Worm (Caenorhabditis elegans) whole organism, L2 larva: ENCODE data around the gene Y62F5A.9.

Experiments
- C34F6.9 ChIP-seq: fragments of 150-350 bp; optimal IDR thresholded peaks from 2 replicates; lab custom pipeline; 2014; ENCODE audit warnings: missing biosample characterization, missing genetic modification characterization
- F13H6.1 ChIP-seq: sonication (generic microtip); optimal IDR thresholded peaks from 2 replicates; lab custom pipeline; 2016; ENCODE audit warnings: missing genetic modification characterization, missing compliant biosample characterization
- R02D3.7 ChIP-seq: fragments of 150-350 bp; optimal IDR thresholded peaks from 2 replicates; lab custom pipeline; 2014; ENCODE audit warnings: missing biosample characterization, missing genetic modification characterization
- Y55F3AM.14 ChIP-seq: fragments of 200-800 bp; sonication (Bioruptor generic); optimal IDR thresholded peaks from 2 replicates; lab custom pipeline; 2018; ENCODE audit warnings: mild to moderate bottlenecking, missing genetic modification characterization, missing compliant biosample characterization
- ZK546.5 ChIP-seq: sonication (generic microtip); optimal IDR thresholded peaks from 2 replicates; lab custom pipeline; 2017; ENCODE audit warnings: missing biosample characterization, missing genetic modification characterization
- alr-1 ChIP-seq: fragments of 150-350 bp; optimal IDR thresholded peaks from 2 replicates; lab custom pipeline; 2014; ENCODE audit warnings: missing biosample characterization, missing genetic modification characterization
- aly-2 ChIP-seq: fragments of 150-350 bp; optimal IDR thresholded peaks from 2 replicates; lab custom pipeline; 2014; ENCODE audit warnings: missing biosample characterization, missing genetic modification characterization
- ama-1 ChIP-seq: fragments of 150-350 bp; optimal IDR thresholded peaks from 2 replicates; lab custom pipeline; 2018; ENCODE audit warnings: inconsistent platforms
- blmp-1 ChIP-seq: sonication (generic microtip); optimal IDR thresholded peaks from 2 replicates; lab custom pipeline; 2017; ENCODE audit warnings: missing genetic modification characterization, mild to moderate bottlenecking, missing compliant biosample characterization, antibody characterized with exemption, moderate library complexity; ENCODE audit not compliant: insufficient read depth
- ceh-16 ChIP-seq: fragments of 150-350 bp; optimal IDR thresholded peaks from 2 replicates; lab custom pipeline; 2014; ENCODE audit warnings: missing biosample characterization, missing genetic modification characterization
- ceh-82 ChIP-seq: fragments of 150-350 bp; optimal IDR thresholded peaks from 2 replicates; lab custom pipeline; 2014; ENCODE audit warnings: missing biosample characterization, missing genetic modification characterization
- crh-2 ChIP-seq: sonication (generic microtip); optimal IDR thresholded peaks from 2 replicates; lab custom pipeline; 2017; ENCODE audit warnings: missing biosample characterization, missing genetic modification characterization
- egl-27 ChIP-seq: sonication (generic microtip); optimal IDR thresholded peaks from 3 replicates; lab custom pipeline; 2017; ENCODE audit warnings: missing biosample characterization, missing genetic modification reagents, missing genetic modification characterization
- elt-1 ChIP-seq: fragments of 150-350 bp; optimal IDR thresholded peaks from 2 replicates; lab custom pipeline; 2014; ENCODE audit warnings: missing biosample characterization, missing genetic modification characterization
- elt-3 ChIP-seq: sonication (generic microtip); optimal IDR thresholded peaks from 2 replicates; lab custom pipeline; 2017; ENCODE audit warnings: missing biosample characterization, missing genetic modification characterization
- fos-1 ChIP-seq: fragments of 150-350 bp; optimal IDR thresholded peaks from 2 replicates; lab custom pipeline; 2014; ENCODE audit warnings: missing biosample characterization, missing genetic modification characterization
- gmeb-1 ChIP-seq: fragments of 150-350 bp; optimal IDR thresholded peaks from 2 replicates; lab custom pipeline; 2014; ENCODE audit warnings: missing biosample characterization, missing genetic modification characterization
- lin-11 ChIP-seq: fragments of 150-350 bp; sonication (generic microtip); optimal IDR thresholded peaks from 2 replicates; lab custom pipeline; 2014; ENCODE audit warnings: missing biosample characterization, missing genetic modification characterization, inconsistent platforms, mixed read lengths
- lin-13 ChIP-seq: fragments of 150-350 bp; optimal IDR thresholded peaks from 2 replicates; lab custom pipeline; 2014; ENCODE audit warnings: missing biosample characterization, missing genetic modification reagents, missing genetic modification characterization
- lin-39 ChIP-seq: fragments of 150-350 bp; optimal IDR thresholded peaks from 2 replicates; lab custom pipeline; 2014; ENCODE audit warnings: missing biosample characterization, missing genetic modification reagents, missing genetic modification characterization
- lsy-2 ChIP-seq, 2 experiments: fragments of 150-350 bp in 1 of 2; sonication (generic microtip) in 1 of 2; optimal IDR thresholded peaks; 2 replicates each; lab custom pipeline; 2014 to 2017; ENCODE audit warnings: missing biosample characterization in 2 of 2, missing genetic modification characterization in 2 of 2
- mab-5 ChIP-seq: fragments of 150-350 bp; optimal IDR thresholded peaks from 2 replicates; lab custom pipeline; 2014; ENCODE audit warnings: missing biosample characterization, missing genetic modification characterization
- mbf-1 ChIP-seq: sonication (generic microtip); optimal IDR thresholded peaks from 2 replicates; lab custom pipeline; 2017; ENCODE audit warnings: missing biosample characterization, missing genetic modification characterization
- mdl-1 ChIP-seq, 2 experiments: fragments of 150-350 bp in 1 of 2; sonication (generic microtip) in 1 of 2; optimal IDR thresholded peaks; 2 replicates each; lab custom pipeline; 2017; ENCODE audit warnings: missing biosample characterization in 2 of 2, missing genetic modification characterization in 2 of 2
- nhr-10 ChIP-seq: sonication (generic microtip); optimal IDR thresholded peaks from 2 replicates; lab custom pipeline; 2017; ENCODE audit warnings: missing biosample characterization, missing genetic modification characterization
- nhr-11 ChIP-seq: fragments of 150-350 bp; optimal IDR thresholded peaks from 2 replicates; lab custom pipeline; 2014; ENCODE audit warnings: missing biosample characterization, missing genetic modification characterization
- nhr-12 ChIP-seq: fragments of 150-350 bp; optimal IDR thresholded peaks from 2 replicates; lab custom pipeline; 2014; ENCODE audit warnings: missing biosample characterization, missing genetic modification characterization
- nhr-129 ChIP-seq: fragments of 150-350 bp; optimal IDR thresholded peaks from 2 replicates; lab custom pipeline; 2014; ENCODE audit warnings: missing biosample characterization, missing genetic modification characterization
- nhr-21 ChIP-seq: fragments of 150-350 bp; optimal IDR thresholded peaks from 2 replicates; lab custom pipeline; 2014; ENCODE audit warnings: missing biosample characterization, missing genetic modification characterization
- nhr-237 ChIP-seq: fragments of 150-350 bp; optimal IDR thresholded peaks from 2 replicates; lab custom pipeline; 2014; ENCODE audit warnings: missing biosample characterization, missing genetic modification characterization
- nhr-25 ChIP-seq: fragments of 150-350 bp; sonication (generic microtip); optimal IDR thresholded peaks from 3 replicates; lab custom pipeline; 2014; ENCODE audit warnings: missing biosample characterization, missing genetic modification characterization
- nhr-6 ChIP-seq: fragments of 150-350 bp; optimal IDR thresholded peaks from 2 replicates; lab custom pipeline; 2014; ENCODE audit warnings: missing biosample characterization, missing genetic modification characterization
- peb-1 ChIP-seq: fragments of 150-350 bp; optimal IDR thresholded peaks from 2 replicates; lab custom pipeline; 2014; ENCODE audit warnings: missing biosample characterization, missing genetic modification characterization
- sem-4 ChIP-seq: fragments of 150-350 bp; optimal IDR thresholded peaks from 2 replicates; lab custom pipeline; 2014; ENCODE audit warnings: missing biosample characterization, missing genetic modification reagents, missing genetic modification characterization
- skn-1 ChIP-seq: sonication (generic microtip); optimal IDR thresholded peaks from 2 replicates; lab custom pipeline; 2017; ENCODE audit warnings: missing biosample characterization, missing genetic modification characterization
- sma-3 ChIP-seq: sonication (generic microtip); optimal IDR thresholded peaks from 2 replicates; lab custom pipeline; 2016; ENCODE audit warnings: missing genetic modification reagents, missing genetic modification characterization, missing compliant biosample characterization
- sma-9 ChIP-seq, 2 experiments: fragments of 150-350 bp in 1 of 2; sonication (generic microtip) in 1 of 2; optimal IDR thresholded peaks; 2 replicates each; lab custom pipeline; 2014 to 2016; ENCODE audit warnings: missing genetic modification characterization in 2 of 2, mild to moderate bottlenecking in 1 of 2, missing biosample characterization in 1 of 2, missing compliant biosample characterization in 1 of 2, missing genetic modification reagents in 1 of 2, moderate library complexity in 1 of 2
- snpc-4 ChIP-seq: fragments of 150-350 bp; optimal IDR thresholded peaks from 2 replicates; lab custom pipeline; 2014; ENCODE audit warnings: missing biosample characterization, missing genetic modification characterization
- unc-39 ChIP-seq: fragments of 150-350 bp; optimal IDR thresholded peaks from 2 replicates; lab custom pipeline; 2014; ENCODE audit warnings: missing biosample characterization, missing genetic modification characterization
- unc-55 ChIP-seq: fragments of 150-350 bp; sonication (generic microtip); optimal IDR thresholded peaks from 3 replicates; lab custom pipeline; 2014; ENCODE audit warnings: missing biosample characterization, missing genetic modification reagents, missing genetic modification characterization
- unc-62 ChIP-seq: fragments of 150-350 bp; optimal IDR thresholded peaks from 2 replicates; lab custom pipeline; 2014; ENCODE audit warnings: missing biosample characterization, missing genetic modification reagents, missing genetic modification characterization
- zag-1 ChIP-seq: fragments of 150-350 bp; optimal IDR thresholded peaks from 2 replicates; lab custom pipeline; 2014; ENCODE audit warnings: missing biosample characterization, missing genetic modification characterization
- ztf-1 ChIP-seq: fragments of 200-800 bp; sonication (Bioruptor generic); conservative IDR thresholded peaks from 2 replicates; pipeline ENCODE4 v1.3.6; 2022; ENCODE audit warnings: missing genetic modification characterization, missing compliant biosample characterization
- ztf-11 ChIP-seq: sonication (generic microtip); optimal IDR thresholded peaks from 2 replicates; lab custom pipeline; 2017; ENCODE audit warnings: missing biosample characterization, missing genetic modification characterization
- ztf-4 ChIP-seq: fragments of 150-350 bp; optimal IDR thresholded peaks from 2 replicates; lab custom pipeline; 2014; ENCODE audit warnings: missing biosample characterization, missing genetic modification characterization

Y62F5A.9 gene

ce11 chrII:11545299-11545951 lies 6.8 kb upstream of the Y62F5A.9 start, which contains the start of gene dnj-13 (continued):
- TF ChIP-seq ama-1 (lab: Kevin White, UChicago) (peak; percentile 88), sem-4 (tag; lab: Kevin White, UChicago) (peak; percentile 96), elt-1 (tag; lab: Kevin White, UChicago) (no peak)

- TF ChIP-seq ZK546.5 (tag; lab: Kevin White, UChicago) (no peak), Y55F3AM.14 (no peak), aly-2 (no peak), lin-39 (no peak), nhr-25 (tag; lab: Kevin White, UChicago) (no peak), skn-1 (tag; lab: Kevin White, UChicago) (no peak)
Measured at ce11 chrII:11544714-11545113, 6.1 kb upstream of the Y62F5A.9 start, which contains the start of gene F54D5.9. Gene F54D5.9 (minus strand): TSS chrII:11544828.

ce11 chrII:11542958-11543357 lies 4.3 kb upstream of the Y62F5A.9 start:
- TF ChIP-seq unc-55 (GFP tag; lab: Kevin White, UChicago) (no peak), mab-5 (tag; lab: Kevin White, UChicago) (no peak), R02D3.7 (no peak), alr-1 (tag; lab: Kevin White, UChicago) (no peak), peb-1 (no peak), elt-1 (tag; lab: Kevin White, UChicago) (no peak), ceh-16 (no peak), ztf-1 (no peak), nhr-237 (tag; lab: Kevin White, UChicago) (no peak), unc-39 (tag; lab: Kevin White, UChicago) (no peak), skn-1 (tag; lab: Kevin White, UChicago) (no peak), egl-27 (tag; lab: Kevin White, UChicago) (no peak)
- TF ChIP-seq, all 48 proteins: peak for 0

- TF ChIP-seq unc-62, result no peak
- no peak for TF ChIP-seq sma-3 (GFP tag; lab: Kevin White, UChicago)
- TF ChIP-seq lin-13 (GFP tag; lab: Kevin White, UChicago), result no peak
- TF ChIP-seq fos-1 (tag; lab: Kevin White, UChicago), result peak; percentile 8
- TF ChIP-seq Y55F3AM.14, result no peak
- peak; percentile 66 for TF ChIP-seq C34F6.9 (tag; lab: Kevin White, UChicago)
- TF ChIP-seq skn-1 (tag; lab: Kevin White, UChicago), result no peak
- TF ChIP-seq ztf-1, result no peak
- TF ChIP-seq R02D3.7, result no peak
- TF ChIP-seq snpc-4 (tag; lab: Kevin White, UChicago), result no peak
- no peak for TF ChIP-seq ceh-16
- TF ChIP-seq crh-2, result peak; percentile 25
- TF ChIP-seq ZK546.5 (tag; lab: Kevin White, UChicago), result no peak
- TF ChIP-seq ztf-4 (tag; lab: Kevin White, UChicago), result no peak
- no peak for TF ChIP-seq nhr-25 (tag; lab: Kevin White, UChicago)
- no peak for TF ChIP-seq zag-1 (tag; lab: Kevin White, UChicago)
- TF ChIP-seq ztf-11 (tag; lab: Kevin White, UChicago), result no peak
- TF ChIP-seq nhr-11 (tag; lab: Kevin White, UChicago), result no peak
- TF ChIP-seq aly-2, result no peak
- TF ChIP-seq unc-55 (GFP tag; lab: Kevin White, UChicago), result peak; percentile 33
- no peak for TF ChIP-seq sma-9 (GFP tag; optimal IDR thresholded peaks at IDR 0.05; lab: Kevin White, UChicago)
- TF ChIP-seq sma-9 (tag; optimal IDR thresholded peaks at IDR 0.05; lab: Kevin White, UChicago), result no peak
- no peak for TF ChIP-seq mab-5 (tag; lab: Kevin White, UChicago)
- TF ChIP-seq gmeb-1 (tag; lab: Kevin White, UChicago), result no peak
- TF ChIP-seq lsy-2 (tag; optimal IDR thresholded peaks at IDR 0.05; lab: Kevin White, UChicago), result peak in 1 of 2 experiments; percentile 39
- no peak for TF ChIP-seq nhr-12 (tag; lab: Kevin White, UChicago)
- peak; percentile 20 for TF ChIP-seq nhr-129 (tag; lab: Kevin White, UChicago)
- no peak for TF ChIP-seq F13H6.1 (tag; lab: Kevin White, UChicago)
- TF ChIP-seq egl-27 (tag; lab: Kevin White, UChicago), result no peak
- TF ChIP-seq nhr-10 (tag; lab: Kevin White, UChicago), result no peak
- TF ChIP-seq sem-4 (tag; lab: Kevin White, UChicago), result no peak
- no peak for TF ChIP-seq lin-39
- TF ChIP-seq lin-11 (tag; lab: Kevin White, UChicago), result no peak
- TF ChIP-seq blmp-1, result no peak
- TF ChIP-seq ama-1 (lab: Kevin White, UChicago), result peak; percentile 11
- no peak for TF ChIP-seq nhr-21 (tag; lab: Kevin White, UChicago)
- TF ChIP-seq mbf-1, result no peak
- no peak for TF ChIP-seq elt-3
- TF ChIP-seq ceh-82, result no peak
- no peak for TF ChIP-seq nhr-237 (tag; lab: Kevin White, UChicago)
- no peak for TF ChIP-seq mdl-1 (tag; optimal IDR thresholded peaks at IDR 0.05; lab: Kevin White, UChicago)
- TF ChIP-seq nhr-6, result no peak
- no peak for TF ChIP-seq elt-1 (tag; lab: Kevin White, UChicago)
- no peak for TF ChIP-seq peb-1
Measured at ce11 chrII:11542385-11542784, 3.7 kb upstream of the Y62F5A.9 start, which contains the start of gene gtf-2E2. Gene gtf-2E2 (minus strand): TSS chrII:11542495.
